Worm (Caenorhabditis elegans) whole organism, L1 larva: ENCODE measurements around the gene C16D9.9.

Experiments
- ceh-82 ChIP-seq, 3 experiments: fragments of 150-350 bp in 1 of 3; sonication (generic microtip) in 2 of 3; optimal IDR thresholded peaks; 2 replicates each; lab custom pipeline; 2014 to 2017; ENCODE audit warnings: missing biosample characterization in 3 of 3, missing genetic modification characterization in 3 of 3
- ceh-90 ChIP-seq: sonication (generic microtip); optimal IDR thresholded peaks from 2 replicates; lab custom pipeline; 2016; ENCODE audit warnings: missing genetic modification characterization, missing compliant biosample characterization
- dpl-1 ChIP-seq, 3 experiments: fragments of 150-350 bp in 2 of 3; sonication (generic microtip) in 1 of 3; optimal IDR thresholded peaks; 2 replicates each; lab custom pipeline; 2014 to 2017; ENCODE audit warnings: missing biosample characterization in 3 of 3, missing genetic modification characterization in 3 of 3, missing genetic modification reagents in 3 of 3
- nhr-12 ChIP-seq: sonication (generic microtip); optimal IDR thresholded peaks from 2 replicates; lab custom pipeline; 2017; ENCODE audit warnings: missing biosample characterization, missing genetic modification characterization
- nhr-85 ChIP-seq: sonication (generic microtip); peaks from one replicate; lab custom pipeline; 2016; ENCODE audit warnings: missing genetic modification characterization, inconsistent platforms, missing compliant biosample characterization
- tbx-2 ChIP-seq: sonication (generic microtip); optimal IDR thresholded peaks from 2 replicates; lab custom pipeline; 2016; ENCODE audit warnings: missing genetic modification characterization, missing compliant biosample characterization
- zag-1 ChIP-seq: fragments of 150-350 bp; optimal IDR thresholded peaks from 2 replicates; lab custom pipeline; 2014; ENCODE audit warnings: missing biosample characterization, missing genetic modification characterization

DNA sequence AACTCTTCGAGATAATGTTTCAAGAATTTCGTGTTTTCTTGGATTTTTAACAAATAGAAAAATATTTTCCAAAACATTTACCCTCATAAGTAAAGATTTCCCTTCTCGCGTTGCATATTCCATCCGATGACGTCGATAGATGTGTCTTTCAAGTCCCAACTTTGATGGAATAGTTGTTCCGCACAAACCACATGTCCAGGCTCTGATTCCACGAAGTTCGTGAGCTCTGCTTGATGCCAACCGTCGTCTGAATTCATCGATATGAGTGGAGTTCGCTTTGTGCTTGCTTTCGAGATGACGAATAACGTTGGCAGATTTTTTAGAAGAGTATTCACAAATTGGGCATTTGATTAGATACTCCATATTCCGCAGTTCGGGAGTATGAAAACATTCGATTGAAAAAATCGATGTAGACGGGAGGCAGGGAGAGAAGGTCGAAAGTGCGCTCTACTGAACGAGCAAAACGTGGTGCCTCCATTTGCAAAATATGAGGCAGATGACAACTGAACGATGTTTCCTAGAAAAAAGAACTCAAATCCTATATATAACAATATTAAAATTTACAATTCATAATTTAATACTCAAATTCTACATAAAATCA lies 37.0 kb downstream of the C16D9.9 start, which contains the start of gene W02D7.6:
- TF ChIP-seq nhr-12 (tag; lab: Kevin White, UChicago) (no peak), tbx-2 (tag; lab: Kevin White, UChicago) (no peak), nhr-85 (tag; lab: Kevin White, UChicago) (no peak), dpl-1 (GFP tag; optimal IDR thresholded peaks at IDR 0.05; lab: Kevin White, UChicago) (peak in 2 of 3 experiments; percentile 13 to 57), ceh-82 (tag; optimal IDR thresholded peaks at IDR 0.05; lab: Kevin White, UChicago) (no peak), ceh-90 (tag; lab: Kevin White, UChicago) (no peak), zag-1 (tag; lab: Kevin White, UChicago) (no peak)
